Fruit fly (Drosophila melanogaster): Measurements from ENCODE around the gene ppan.
A peak's percentile ranks its signal among the peaks of the same experiment; 100 is the strongest.

Gene ppan

dm6 chr3R:21084979-21085378 lies 31.1 kb upstream of the ppan start:
- TF ChIP-seq pan (optimal IDR thresholded peaks at IDR 0.05): no peak
- no peak for TF ChIP-seq Dll (optimal IDR thresholded peaks at IDR 0.05)
- no peak for TF ChIP-seq psq (optimal IDR thresholded peaks at IDR 0.05)
- no peak for TF ChIP-seq EcR (GFP tag; optimal IDR thresholded peaks at IDR 0.05)
- no peak for TF ChIP-seq CG8478 (optimal IDR thresholded peaks at IDR 0.05)

dm6 chr3R:21089416-21089815 lies 26.6 kb upstream of the ppan start:
- TF ChIP-seq usp (GFP tag; optimal IDR thresholded peaks at IDR 0.05) (no peak), CG8478 (optimal IDR thresholded peaks at IDR 0.05) (no peak), pan (optimal IDR thresholded peaks at IDR 0.05) (no peak), EcR (GFP tag; optimal IDR thresholded peaks at IDR 0.05) (no peak), psq (optimal IDR thresholded peaks at IDR 0.05) (no peak), Dll (optimal IDR thresholded peaks at IDR 0.05) (no peak)

dm6 chr3R:21090230-21091021 lies 25.6 kb upstream of the ppan start:
- TF ChIP-seq usp (GFP tag; optimal IDR thresholded peaks at IDR 0.05): no peak
- TF ChIP-seq CG8478 (optimal IDR thresholded peaks at IDR 0.05): no peak
- no peak for TF ChIP-seq psq (optimal IDR thresholded peaks at IDR 0.05)
- no peak for TF ChIP-seq EcR (GFP tag; optimal IDR thresholded peaks at IDR 0.05)
- TF ChIP-seq pan (optimal IDR thresholded peaks at IDR 0.05): no peak
- TF ChIP-seq Dll (optimal IDR thresholded peaks at IDR 0.05): no peak

- TF ChIP-seq CG8478 (optimal IDR thresholded peaks at IDR 0.05): no peak
- TF ChIP-seq pan (optimal IDR thresholded peaks at IDR 0.05): no peak
- TF ChIP-seq Dll (optimal IDR thresholded peaks at IDR 0.05): no peak
- no peak for TF ChIP-seq usp (GFP tag; optimal IDR thresholded peaks at IDR 0.05)
- no peak for TF ChIP-seq EcR (GFP tag; optimal IDR thresholded peaks at IDR 0.05)
- no peak for TF ChIP-seq psq (optimal IDR thresholded peaks at IDR 0.05)
These were observed 24.6 kb upstream of the ppan start for dm6 chr3R:21091500-21091899.

dm6 chr3R:21092036-21092435 lies 24.0 kb upstream of the ppan start:
- TF ChIP-seq pan (optimal IDR thresholded peaks at IDR 0.05): no peak
- TF ChIP-seq psq (optimal IDR thresholded peaks at IDR 0.05): no peak
- TF ChIP-seq EcR (GFP tag; optimal IDR thresholded peaks at IDR 0.05): no peak
- TF ChIP-seq CG8478 (optimal IDR thresholded peaks at IDR 0.05): no peak
- TF ChIP-seq usp (GFP tag; optimal IDR thresholded peaks at IDR 0.05): no peak
- no peak for TF ChIP-seq Dll (optimal IDR thresholded peaks at IDR 0.05)

dm6 chr3R:21092829-21093228 lies 23.2 kb upstream of the ppan start:
- TF ChIP-seq usp (GFP tag; optimal IDR thresholded peaks at IDR 0.05) (no peak), Dll (optimal IDR thresholded peaks at IDR 0.05) (no peak), psq (optimal IDR thresholded peaks at IDR 0.05) (no peak), CG8478 (optimal IDR thresholded peaks at IDR 0.05) (no peak), EcR (GFP tag; optimal IDR thresholded peaks at IDR 0.05) (no peak), pan (optimal IDR thresholded peaks at IDR 0.05) (no peak)

- TF ChIP-seq EcR (GFP tag; optimal IDR thresholded peaks at IDR 0.05) (no peak), pan (optimal IDR thresholded peaks at IDR 0.05) (no peak)
These were observed 21.8 kb upstream of the ppan start for dm6 chr3R:21094292-21094691.

dm6 chr3R:21096532-21097143 lies 19.4 kb upstream of the ppan start:
- TF ChIP-seq pan (optimal IDR thresholded peaks at IDR 0.05): no peak

- TF ChIP-seq Dll (optimal IDR thresholded peaks at IDR 0.05) (no peak), usp (GFP tag; optimal IDR thresholded peaks at IDR 0.05) (no peak), CG8478 (optimal IDR thresholded peaks at IDR 0.05) (no peak), EcR (GFP tag; optimal IDR thresholded peaks at IDR 0.05) (no peak), psq (optimal IDR thresholded peaks at IDR 0.05) (no peak), pan (optimal IDR thresholded peaks at IDR 0.05) (no peak)
These were observed 18.9 kb upstream of the ppan start for dm6 chr3R:21097160-21097559.

- TF ChIP-seq usp (GFP tag; optimal IDR thresholded peaks at IDR 0.05): no peak
- TF ChIP-seq CG8478 (optimal IDR thresholded peaks at IDR 0.05): no peak
- TF ChIP-seq pan (optimal IDR thresholded peaks at IDR 0.05): no peak
- no peak for TF ChIP-seq Dll (optimal IDR thresholded peaks at IDR 0.05)
- no peak for TF ChIP-seq psq (optimal IDR thresholded peaks at IDR 0.05)
- no peak for TF ChIP-seq EcR (GFP tag; optimal IDR thresholded peaks at IDR 0.05)
These were observed 18.4 kb upstream of the ppan start, which contains the start of gene RhoGAP93B for dm6 chr3R:21097631-21098117. Gene RhoGAP93B (minus strand): TSS chr3R:21097827.

dm6 chr3R:21101453-21102214 lies 14.4 kb upstream of the ppan start, which contains the start of the genes CG7044 and Tbc1d22:
Gene CG7044 (minus strand): TSS chr3R:21101718.
Gene Tbc1d22 (plus strand): TSS chr3R:21102199.
- TF ChIP-seq Dll (optimal IDR thresholded peaks at IDR 0.05) (no peak), pan (optimal IDR thresholded peaks at IDR 0.05) (peak; percentile 89), usp (GFP tag; optimal IDR thresholded peaks at IDR 0.05) (no peak), psq (optimal IDR thresholded peaks at IDR 0.05) (no peak), CG8478 (optimal IDR thresholded peaks at IDR 0.05) (no peak), EcR (GFP tag; optimal IDR thresholded peaks at IDR 0.05) (no peak)

dm6 chr3R:21102477-21102876 lies 13.6 kb upstream of the ppan start:
- TF ChIP-seq EcR (GFP tag; optimal IDR thresholded peaks at IDR 0.05) (no peak), psq (optimal IDR thresholded peaks at IDR 0.05) (no peak), Dll (optimal IDR thresholded peaks at IDR 0.05) (no peak), CG8478 (optimal IDR thresholded peaks at IDR 0.05) (no peak), usp (GFP tag; optimal IDR thresholded peaks at IDR 0.05) (no peak), pan (optimal IDR thresholded peaks at IDR 0.05) (no peak)

Data from whole organism.